Fruit fly (Drosophila melanogaster) whole organism, prepupa: ENCODE results near the gene bru3.

ENCODE experiments used
- CG10631 ChIP-seq: fragments of 200-800 bp; sonication (Bioruptor generic); optimal IDR thresholded peaks from 2 replicates; lab custom pipeline; 2016; ENCODE audit warnings: missing biosample characterization, missing genetic modification characterization
- CG11294 ChIP-seq: fragments of 200-800 bp; sonication (Bioruptor generic); IDR thresholded peaks from 2 replicates; pipeline ENCODE4 v1.3.6; 2022; ENCODE audit warnings: missing biosample characterization, missing genetic modification characterization
- CG11762 ChIP-seq: fragments of 200-800 bp; sonication (Bioruptor generic); optimal IDR thresholded peaks from 3 replicates; lab custom pipeline; 2016; ENCODE audit warnings: missing biosample characterization, missing genetic modification characterization; ENCODE audit not compliant: insufficient read depth
- CG15336 ChIP-seq: fragments of 200-800 bp; sonication (Bioruptor generic); IDR thresholded peaks from 2 replicates; pipeline ENCODE4 v1.3.6; 2022; ENCODE audit warnings: missing biosample characterization, missing genetic modification characterization
- CG1621 ChIP-seq: fragments of 200-800 bp; sonication (Bioruptor generic); optimal IDR thresholded peaks from 3 replicates; lab custom pipeline; 2018; ENCODE audit warnings: missing biosample characterization, mild to moderate bottlenecking, missing genetic modification characterization
- CG16779 ChIP-seq: fragments of 200-800 bp; sonication (Bioruptor generic); optimal IDR thresholded peaks from 3 replicates; lab custom pipeline; 2017; ENCODE audit warnings: missing biosample characterization, mild to moderate bottlenecking, missing genetic modification characterization
- CG3032 ChIP-seq: fragments of 200-800 bp; optimal IDR thresholded peaks from 2 replicates; lab custom pipeline; 2019; ENCODE audit warnings: missing biosample characterization, mild to moderate bottlenecking, missing genetic modification characterization, moderate library complexity
- CG31627 ChIP-seq: fragments of 200-800 bp; sonication (Bioruptor generic); optimal IDR thresholded peaks from 3 replicates; lab custom pipeline; 2016; ENCODE audit warnings: missing biosample characterization, missing genetic modification characterization
- CG34406 ChIP-seq: fragments of 200-800 bp; sonication (Bioruptor generic); optimal IDR thresholded peaks from 3 replicates; lab custom pipeline; 2016; ENCODE audit warnings: missing biosample characterization, missing genetic modification characterization
- CG4318 ChIP-seq: fragments of 200-800 bp; sonication (Bioruptor generic); optimal IDR thresholded peaks from 3 replicates; lab custom pipeline; 2017; ENCODE audit warnings: missing biosample characterization, mild to moderate bottlenecking, missing genetic modification characterization
- CG6163 ChIP-seq: fragments of 200-800 bp; sonication (Bioruptor generic); IDR thresholded peaks from 3 replicates; pipeline ENCODE4 v1.3.6; 2022; ENCODE audit warnings: missing biosample characterization, missing genetic modification characterization
- CG6276 ChIP-seq: fragments of 200-800 bp; sonication (Bioruptor generic); optimal IDR thresholded peaks from 2 replicates; lab custom pipeline; 2017; ENCODE audit warnings: missing biosample characterization, mild to moderate bottlenecking, missing genetic modification characterization
- CG6792 ChIP-seq: fragments of 200-800 bp; sonication (Bioruptor generic); optimal IDR thresholded peaks from 3 replicates; lab custom pipeline; 2016; ENCODE audit warnings: missing biosample characterization, missing genetic modification characterization
- CG6808 ChIP-seq: fragments of 200-800 bp; sonication (Bioruptor generic); optimal IDR thresholded peaks from 3 replicates; lab custom pipeline; 2017; ENCODE audit warnings: missing biosample characterization, missing genetic modification characterization, mild to moderate bottlenecking, moderate library complexity, missing genetic modification reagents
- CG6854 ChIP-seq: fragments of 200-800 bp; sonication (Bioruptor generic); optimal IDR thresholded peaks from 2 replicates; lab custom pipeline; 2017; ENCODE audit warnings: missing biosample characterization, mild to moderate bottlenecking, missing genetic modification characterization
- CG7368 ChIP-seq: fragments of 200-800 bp; sonication (Bioruptor generic); optimal IDR thresholded peaks from 3 replicates; lab custom pipeline; 2016; ENCODE audit warnings: missing biosample characterization, missing genetic modification characterization
- CG8119 ChIP-seq: fragments of 200-800 bp; sonication (Bioruptor generic); IDR thresholded peaks from 3 replicates; pipeline ENCODE4 v1.3.6; 2022; ENCODE audit warnings: missing biosample characterization, missing genetic modification characterization
- CG8319 ChIP-seq: fragments of 200-800 bp; sonication (Bioruptor generic); optimal IDR thresholded peaks from 3 replicates; lab custom pipeline; 2016; ENCODE audit warnings: missing biosample characterization, missing genetic modification characterization
- CG9139 ChIP-seq: fragments of 200-800 bp; sonication (Bioruptor generic); optimal IDR thresholded peaks from 3 replicates; lab custom pipeline; 2017; ENCODE audit warnings: missing biosample characterization, mild to moderate bottlenecking, missing genetic modification characterization
- Eip75B ChIP-seq: fragments of 200-800 bp; sonication (Bioruptor generic); optimal IDR thresholded peaks from 3 replicates; lab custom pipeline; 2016; ENCODE audit warnings: missing biosample characterization, missing genetic modification characterization
- Eip78C ChIP-seq: fragments of 200-800 bp; sonication (Bioruptor generic); peaks from one replicate; lab custom pipeline; 2016; ENCODE audit warnings: missing biosample characterization, missing genetic modification characterization
- Ets96B ChIP-seq: fragments of 200-800 bp; optimal IDR thresholded peaks from 2 replicates; lab custom pipeline; 2019; ENCODE audit warnings: missing biosample characterization, mild to moderate bottlenecking, missing genetic modification characterization, moderate library complexity
- Gug ChIP-seq: fragments of 200-800 bp; sonication (Bioruptor generic); IDR thresholded peaks from 2 replicates; pipeline ENCODE4 v1.3.6; 2022; ENCODE audit warnings: missing biosample characterization, missing genetic modification characterization
- Hr39 ChIP-seq: fragments of 200-800 bp; sonication (Bioruptor generic); optimal IDR thresholded peaks from 2 replicates; lab custom pipeline; 2016; ENCODE audit warnings: missing biosample characterization, missing genetic modification characterization
- Hr4 ChIP-seq: fragments of 200-800 bp; sonication (Bioruptor generic); optimal IDR thresholded peaks from 3 replicates; lab custom pipeline; 2016; ENCODE audit warnings: missing biosample characterization, missing genetic modification characterization
- Met ChIP-seq: fragments of 200-800 bp; sonication (Bioruptor generic); optimal IDR thresholded peaks from 3 replicates; lab custom pipeline; 2016; ENCODE audit warnings: missing biosample characterization, missing genetic modification characterization
- Smox ChIP-seq: fragments of 200-800 bp; sonication (Bioruptor generic); optimal IDR thresholded peaks from 3 replicates; lab custom pipeline; 2016; ENCODE audit warnings: missing biosample characterization, missing genetic modification characterization
- Sox102F ChIP-seq: fragments of 200-800 bp; sonication (Bioruptor generic); optimal IDR thresholded peaks from 2 replicates; lab custom pipeline; 2016; ENCODE audit warnings: missing biosample characterization, mild to moderate bottlenecking, missing genetic modification characterization
- Sox14 ChIP-seq: fragments of 200-800 bp; sonication (Bioruptor generic); optimal IDR thresholded peaks from 3 replicates; lab custom pipeline; 2016; ENCODE audit warnings: missing biosample characterization, missing genetic modification characterization
- achi ChIP-seq: fragments of 200-800 bp; sonication (Bioruptor generic); optimal IDR thresholded peaks from 3 replicates; lab custom pipeline; 2016; ENCODE audit warnings: missing biosample characterization, missing genetic modification characterization
- acj6 ChIP-seq: fragments of 200-800 bp; sonication (Bioruptor generic); optimal IDR thresholded peaks from 3 replicates; lab custom pipeline; 2016; ENCODE audit warnings: missing biosample characterization, missing genetic modification characterization
- cyc ChIP-seq: fragments of 200-800 bp; sonication (Bioruptor generic); optimal IDR thresholded peaks from 3 replicates; lab custom pipeline; 2016; ENCODE audit warnings: missing biosample characterization, missing genetic modification characterization
- dac ChIP-seq: fragments of 200-800 bp; sonication (Bioruptor generic); optimal IDR thresholded peaks from 2 replicates; lab custom pipeline; 2017; ENCODE audit warnings: missing biosample characterization, mild to moderate bottlenecking, missing genetic modification characterization
- dsx ChIP-seq: fragments of 200-800 bp; optimal IDR thresholded peaks from 3 replicates; lab custom pipeline; 2019; ENCODE audit warnings: missing biosample characterization, mild to moderate bottlenecking, missing genetic modification characterization, moderate library complexity; ENCODE audit not compliant: poor library complexity, severe bottlenecking
- eg ChIP-seq: fragments of 200-800 bp; sonication (Bioruptor generic); IDR thresholded peaks from 3 replicates; pipeline ENCODE4 v1.3.6; 2022; ENCODE audit warnings: missing biosample characterization, missing genetic modification characterization
- esn ChIP-seq: fragments of 200-800 bp; sonication (Bioruptor generic); optimal IDR thresholded peaks from 2 replicates; lab custom pipeline; 2016; ENCODE audit warnings: missing biosample characterization, mild to moderate bottlenecking, missing genetic modification characterization, moderate library complexity
- fd85E ChIP-seq: fragments of 200-800 bp; sonication (Bioruptor generic); optimal IDR thresholded peaks from 3 replicates; lab custom pipeline; 2016; ENCODE audit warnings: missing biosample characterization, missing genetic modification characterization
- lz ChIP-seq: fragments of 200-800 bp; sonication (Bioruptor generic); optimal IDR thresholded peaks from 3 replicates; lab custom pipeline; 2016; ENCODE audit warnings: missing biosample characterization, missing genetic modification characterization
- pdm3 ChIP-seq: fragments of 200-800 bp; sonication (Bioruptor generic); optimal IDR thresholded peaks from 3 replicates; lab custom pipeline; 2016; ENCODE audit warnings: missing biosample characterization, missing genetic modification characterization
- spab ChIP-seq: fragments of 200-800 bp; sonication (Bioruptor generic); optimal IDR thresholded peaks from 2 replicates; lab custom pipeline; 2017; ENCODE audit warnings: missing biosample characterization, mild to moderate bottlenecking, missing genetic modification characterization, missing genetic modification reagents
- ss ChIP-seq, 2 experiments: fragments of 200-800 bp; sonication (Bioruptor generic); optimal IDR thresholded peaks; 2 replicates in 1 of 2; 3 replicates in 1 of 2; lab custom pipeline; 2017 to 2018; ENCODE audit warnings: mild to moderate bottlenecking in 2 of 2, missing biosample characterization in 2 of 2, missing genetic modification characterization in 2 of 2, moderate library complexity in 1 of 2
- svp ChIP-seq: fragments of 200-800 bp; sonication (Bioruptor generic); peaks from one replicate; lab custom pipeline; 2016; ENCODE audit warnings: missing biosample characterization, missing genetic modification characterization
- vri ChIP-seq: fragments of 200-800 bp; sonication (Bioruptor generic); optimal IDR thresholded peaks from 3 replicates; lab custom pipeline; 2016; ENCODE audit warnings: missing biosample characterization, mild to moderate bottlenecking, missing genetic modification characterization

bru3 gene

DNA sequence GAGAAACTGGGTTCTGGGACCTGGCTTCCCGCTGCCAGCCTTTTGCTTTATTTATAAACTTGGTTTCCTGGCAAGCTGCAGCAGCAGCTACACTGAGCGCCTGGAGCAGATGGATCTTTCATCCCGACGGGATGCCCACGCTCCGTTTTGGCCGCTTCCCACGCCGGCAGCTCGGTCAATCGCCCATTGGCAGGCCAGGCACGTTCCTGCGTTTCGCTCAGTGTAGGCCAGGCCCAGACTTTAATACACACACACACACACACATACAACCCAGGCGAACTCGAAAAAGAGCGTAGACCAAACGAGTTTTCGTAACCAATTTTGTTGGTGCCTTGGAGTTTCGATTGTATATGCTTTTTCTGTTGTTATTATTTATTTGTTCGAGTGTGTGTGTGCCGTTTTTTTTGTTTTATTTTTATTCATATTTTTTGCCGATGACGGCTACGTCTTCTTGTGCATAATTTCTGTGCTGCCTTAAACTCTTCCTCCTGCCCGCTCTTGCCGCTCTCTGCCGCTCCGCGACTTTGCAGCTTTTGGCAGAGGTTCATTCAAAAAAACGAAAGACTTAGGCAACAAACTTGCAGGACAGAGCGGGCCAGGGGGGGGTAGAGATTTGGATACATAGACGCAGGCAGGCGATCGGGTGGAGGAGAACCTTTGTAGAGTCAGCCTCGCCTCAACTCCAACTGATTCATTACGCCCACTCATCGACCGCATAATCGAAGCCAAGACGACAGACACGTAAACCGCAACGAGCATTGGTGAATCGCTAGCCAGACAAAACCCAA is 303.1 kb downstream of the bru3 start (continued):
- peak; percentile 78 for TF ChIP-seq spab (GFP tag; lab: Kevin White, UChicago)
- peak; percentile 46; the same call in 1 of the 2 replicates for TF ChIP-seq Gug (GFP tag; lab: Robert Waterston, UW)
- peak; percentile 90 for TF ChIP-seq Eip75B
- peak; percentile 97 for TF ChIP-seq dsx (GFP tag; lab: Kevin White, UChicago)
- peak; percentile 59; the same call in 1 of the 2 replicates for TF ChIP-seq CG11294 (GFP tag; lab: Robert Waterston, UW)
- TF ChIP-seq Smox, result peak; percentile 85
- TF ChIP-seq CG6163 (GFP tag; lab: Robert Waterston, UW), result peak; percentile 87
- no peak for TF ChIP-seq CG6276
- peak; percentile 54 for TF ChIP-seq CG34406 (GFP tag; lab: Kevin White, UChicago)
- TF ChIP-seq CG10631 (GFP tag; lab: Kevin White, UChicago), result no peak
- TF ChIP-seq vri, result no peak
- TF ChIP-seq CG16779 (tag; lab: Kevin White, UChicago), result peak; percentile 82
- TF ChIP-seq Hr4 (GFP tag; lab: Kevin White, UChicago), result no peak
- peak; percentile 81 for TF ChIP-seq CG1621
- peak; percentile 61 for TF ChIP-seq CG8319 (GFP tag; lab: Kevin White, UChicago)
- TF ChIP-seq ss (GFP tag; optimal IDR thresholded peaks at IDR 0.05; lab: Kevin White, UChicago), result peak; percentile 78 to 90
- TF ChIP-seq esn, result peak; percentile 95
- TF ChIP-seq Sox102F (GFP tag; lab: Kevin White, UChicago), result peak; percentile 82
- peak; percentile 87 for TF ChIP-seq cyc (GFP tag; lab: Kevin White, UChicago)
- peak; percentile 87 for TF ChIP-seq Sox14 (GFP tag; lab: Kevin White, UChicago)
- peak; percentile 89 for TF ChIP-seq CG6808 (GFP tag; lab: Kevin White, UChicago)
- no peak for TF ChIP-seq achi (GFP tag; lab: Kevin White, UChicago)
- TF ChIP-seq CG9139 (GFP tag; lab: Kevin White, UChicago), result peak; percentile 49
- TF ChIP-seq fd85E (GFP tag; lab: Kevin White, UChicago), result no peak
- no peak for TF ChIP-seq CG4318 (GFP tag; lab: Kevin White, UChicago)

DNA sequence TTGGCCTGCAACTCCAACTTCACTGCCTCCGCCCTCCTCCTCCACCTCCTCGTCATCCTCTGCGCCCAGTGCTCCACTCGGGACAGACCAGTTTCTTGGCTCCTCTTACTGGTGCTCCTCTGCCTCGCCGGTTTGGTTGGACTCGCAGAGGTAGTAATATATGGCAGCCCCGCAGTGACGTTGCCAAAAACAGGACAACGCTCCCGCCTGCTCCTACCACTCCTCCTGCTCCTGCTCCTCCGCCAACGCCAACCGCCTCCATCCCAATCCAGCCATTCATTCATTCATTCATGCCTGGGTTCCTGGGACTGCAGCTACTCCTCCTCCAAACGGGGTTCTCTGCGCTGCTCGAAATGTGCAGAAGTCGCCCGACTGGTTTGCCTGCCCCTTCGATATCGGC is 303.7 kb downstream of the bru3 start:
- TF ChIP-seq CG8319 (GFP tag; lab: Kevin White, UChicago), result no peak

DNA sequence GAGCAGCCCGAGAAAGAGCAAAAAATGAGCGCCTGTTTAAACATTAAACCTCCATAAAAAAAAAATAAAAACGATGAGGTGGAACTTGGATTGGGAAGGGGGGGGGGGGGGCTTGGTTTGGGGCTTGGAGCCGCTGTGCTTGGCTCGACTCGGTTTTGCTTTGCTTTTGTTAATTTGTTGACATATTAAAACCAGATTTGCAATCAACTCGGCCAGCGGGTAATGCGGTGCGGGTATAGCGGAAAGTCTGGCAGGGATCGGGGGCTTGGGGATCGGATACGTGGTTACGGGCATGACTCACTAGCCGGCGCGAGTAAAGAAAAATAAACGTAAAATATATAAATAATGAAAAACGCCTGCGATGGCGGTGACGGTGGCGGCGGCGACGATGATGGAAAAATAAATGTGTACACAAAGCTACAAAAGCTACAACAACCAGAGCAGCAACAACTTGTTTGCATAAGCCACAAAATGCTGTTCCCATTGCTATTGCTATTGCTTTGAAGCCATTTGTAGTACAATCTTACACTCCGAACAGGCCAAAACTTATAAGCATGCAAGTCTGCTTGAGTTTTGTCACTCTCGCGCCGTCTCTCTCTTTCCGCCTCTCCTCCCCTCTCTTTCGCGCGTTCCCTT is 305.4 kb downstream of the bru3 start:
- no peak for TF ChIP-seq achi (GFP tag; lab: Kevin White, UChicago)
- TF ChIP-seq CG11294 (GFP tag; lab: Robert Waterston, UW), result no peak
- peak; percentile 1 for TF ChIP-seq CG34406 (GFP tag; lab: Kevin White, UChicago)
- peak; percentile 59 for TF ChIP-seq spab (GFP tag; lab: Kevin White, UChicago)
- peak; percentile 35 for TF ChIP-seq CG3032 (tag; lab: Kevin White, UChicago)
- TF ChIP-seq ss (GFP tag; optimal IDR thresholded peaks at IDR 0.05; lab: Kevin White, UChicago), result peak; percentile 80 to 81
- no peak for TF ChIP-seq pdm3 (GFP tag; lab: Kevin White, UChicago)
- peak; percentile 47 for TF ChIP-seq CG9139 (GFP tag; lab: Kevin White, UChicago)
- no peak for TF ChIP-seq CG31627 (GFP tag; lab: Kevin White, UChicago)
- no peak for TF ChIP-seq Gug (GFP tag; lab: Robert Waterston, UW)
- peak; percentile 17 for TF ChIP-seq svp (GFP tag; lab: Kevin White, UChicago)
- no peak for TF ChIP-seq Met (GFP tag; lab: Kevin White, UChicago)
- TF ChIP-seq esn, result no peak
- TF ChIP-seq Hr39 (GFP tag; lab: Kevin White, UChicago), result no peak
- TF ChIP-seq CG6854 (GFP tag; lab: Kevin White, UChicago), result peak; percentile 38
- no peak for TF ChIP-seq lz (GFP tag; lab: Kevin White, UChicago)
- TF ChIP-seq acj6, result no peak
- peak; percentile 17 for TF ChIP-seq Sox14 (GFP tag; lab: Kevin White, UChicago)
- TF ChIP-seq Eip78C, result peak; percentile 39
- TF ChIP-seq CG4318 (GFP tag; lab: Kevin White, UChicago), result no peak
- TF ChIP-seq CG15336 (GFP tag; lab: Robert Waterston, UW), result peak; percentile 17; the same call in 1 of the 2 replicates
- no peak for TF ChIP-seq CG7368 (GFP tag; lab: Kevin White, UChicago)
- TF ChIP-seq cyc (GFP tag; lab: Kevin White, UChicago), result no peak
- TF ChIP-seq Ets96B (tag; lab: Kevin White, UChicago), result peak; percentile 38
- peak; percentile 41 for TF ChIP-seq CG6276
- peak; percentile 18 for TF ChIP-seq CG16779 (tag; lab: Kevin White, UChicago)
- no peak for TF ChIP-seq CG11762 (GFP tag; lab: Kevin White, UChicago)
- TF ChIP-seq CG1621, result peak; percentile 52
- peak; percentile 64; the same call in 1 of the 3 replicates for TF ChIP-seq eg (GFP tag; lab: Robert Waterston, UW)
- TF ChIP-seq Sox102F (GFP tag; lab: Kevin White, UChicago), result no peak
- peak; percentile 39; the same call in 1 of the 3 replicates for TF ChIP-seq CG8119
- TF ChIP-seq dac, result no peak
- TF ChIP-seq CG6792 (GFP tag; lab: Kevin White, UChicago), result no peak
